Worm (Caenorhabditis elegans): Measurements from ENCODE around the gene F28H6.4.

The F28H6.4 gene

DNA sequence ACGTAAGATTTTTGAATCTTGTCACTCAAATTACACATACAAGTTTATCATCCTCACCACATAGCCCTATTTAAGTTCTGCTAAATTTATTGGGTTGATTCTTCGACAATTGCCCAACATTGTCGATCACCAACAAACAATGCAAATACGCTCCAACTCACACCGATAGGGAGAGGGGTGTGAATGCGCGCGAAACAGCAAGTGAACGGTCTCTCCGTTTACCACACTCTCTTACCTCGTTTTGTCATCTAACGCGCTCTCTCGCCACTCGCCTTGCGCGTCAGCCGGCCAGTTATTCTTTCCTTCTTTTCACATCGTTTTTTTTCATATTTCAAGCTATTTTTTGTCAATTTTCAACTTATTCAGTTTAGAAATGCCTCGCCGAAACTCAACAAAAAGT lies 25.7 kb upstream of the F28H6.4 start, which contains the start of gene F16B12.6 (continued):
- TF ChIP-seq sup-37 (GFP tag; optimal IDR thresholded peaks at IDR 0.05) (no peak), C16A3.4 (tag; optimal IDR thresholded peaks at IDR 0.05) (peak; percentile 79), nhr-85 (tag) (peak; percentile 90), hlh-4 (tag; optimal IDR thresholded peaks at IDR 0.05) (no peak), vab-15 (tag; optimal IDR thresholded peaks at IDR 0.05) (no peak), fkh-10 (GFP tag; optimal IDR thresholded peaks at IDR 0.05) (peak; percentile 28), jun-1 (tag; optimal IDR thresholded peaks at IDR 0.05) (peak; percentile 52), ztf-11 (tag; optimal IDR thresholded peaks at IDR 0.05) (no peak), lsy-2 (tag; optimal IDR thresholded peaks at IDR 0.05) (peak; percentile 71 to 83), lin-14 (GFP tag; optimal IDR thresholded peaks at IDR 0.05) (peak; percentile 97), xbp-1 (tag; optimal IDR thresholded peaks at IDR 0.05) (peak; percentile 80), nhr-237 (tag; optimal IDR thresholded peaks at IDR 0.05) (no peak), nhr-84 (tag; optimal IDR thresholded peaks at IDR 0.05) (no peak)

DNA sequence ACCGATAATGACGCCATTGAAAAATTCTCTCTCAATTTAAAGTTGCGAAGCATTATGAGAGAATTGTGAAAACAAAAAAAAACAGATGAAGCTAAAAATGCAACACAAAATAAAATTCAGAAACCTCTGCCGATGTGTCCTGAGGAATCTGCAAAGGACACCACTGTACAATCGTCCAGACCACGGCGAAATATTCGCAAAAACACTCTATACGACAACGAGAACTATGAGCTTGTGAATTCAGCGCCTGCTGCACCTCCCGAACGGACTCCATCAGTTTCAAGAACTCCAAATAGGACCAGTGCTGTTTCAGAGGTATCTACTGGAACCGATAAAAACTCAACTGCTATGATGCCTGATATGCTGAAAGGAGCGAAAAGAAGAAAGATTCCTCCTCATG lies 25.2 kb upstream of the F28H6.4 start:
- TF ChIP-seq nhr-85 (tag) (no peak), fos-1 (tag; optimal IDR thresholded peaks at IDR 0.05) (no peak), sox-4 (tag; optimal IDR thresholded peaks at IDR 0.05) (no peak), efl-1 (optimal IDR thresholded peaks at IDR 0.05) (no peak), efl-1 (GFP tag; optimal IDR thresholded peaks at IDR 0.05 in 1 of 2) (peak in 1 of 2 experiments; percentile 42), nhr-11 (tag; optimal IDR thresholded peaks at IDR 0.05) (no peak), unc-98 (GFP tag; IDR thresholded peaks at IDR 0.05) (no peak), unc-130 (tag; optimal IDR thresholded peaks at IDR 0.05) (no peak), ces-1 (GFP tag; optimal IDR thresholded peaks at IDR 0.05) (no peak)

DNA sequence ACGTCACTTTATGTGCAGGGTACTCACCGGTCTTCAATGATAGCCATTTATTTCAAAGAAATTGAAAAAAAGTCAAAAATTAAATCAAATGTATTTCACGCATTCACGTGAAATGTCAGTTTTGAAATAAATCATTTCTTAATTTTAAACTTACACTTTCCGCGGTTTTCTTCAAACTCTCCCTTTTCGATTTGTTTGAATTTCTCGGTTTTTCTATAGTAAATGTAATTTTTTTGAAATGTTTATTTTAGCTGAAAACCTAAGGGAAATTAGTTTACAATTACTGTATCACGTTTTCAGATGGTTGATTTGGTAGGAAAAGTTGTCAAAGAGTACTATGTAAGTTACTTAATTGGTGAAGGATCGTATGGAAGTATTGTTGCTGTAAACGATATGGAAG lies 19.4 kb upstream of the F28H6.4 start, which contains the start of gene F16B12.7:
F16B12.7 (plus strand) TSS at position 301 of the 400 bp plus-strand sequence.
- TF ChIP-seq Y116A8C.19 (tag; optimal IDR thresholded peaks at IDR 0.05; ENCODE audit: borderline replicate concordance) (no peak), efl-1 (optimal IDR thresholded peaks at IDR 0.05) (no peak), efl-1 (GFP tag; optimal IDR thresholded peaks at IDR 0.05 in 1 of 2) (peak in 1 of 2 experiments; percentile 12), dpl-1 (GFP tag; optimal IDR thresholded peaks at IDR 0.05) (no peak), ceh-88 (GFP tag; IDR thresholded peaks at IDR 0.05) (no peak)

DNA sequence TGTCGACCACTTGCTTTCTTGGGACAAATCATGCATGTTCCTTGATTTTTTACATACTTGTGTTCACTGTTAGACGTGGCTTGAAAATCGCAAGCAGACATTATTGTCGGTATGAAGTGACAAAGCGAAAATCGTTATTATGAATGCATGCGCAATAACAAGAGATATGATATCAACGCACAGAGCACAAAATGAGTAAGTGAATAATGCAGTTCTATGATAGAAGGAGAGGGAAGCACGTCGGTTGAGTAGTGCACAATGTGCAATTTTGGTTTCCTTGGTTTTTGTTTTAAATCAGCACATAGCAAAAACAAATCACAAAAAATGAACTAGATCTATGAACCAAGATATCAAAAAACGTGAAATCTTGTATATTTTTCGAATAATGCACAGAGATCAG lies 14.3 kb upstream of the F28H6.4 start, which contains the start of gene nhr-281:
nhr-281 (minus strand) TSS at position 101 of the 400 bp plus-strand sequence.
- TF ChIP-seq vab-15 (tag; optimal IDR thresholded peaks at IDR 0.05), result no peak
- no peak for TF ChIP-seq nhr-90 (tag; optimal IDR thresholded peaks at IDR 0.05; ENCODE audit: poor library complexity)
- TF ChIP-seq sptf-1 (tag; optimal IDR thresholded peaks at IDR 0.05), result no peak
- no peak for TF ChIP-seq elt-3 (tag; optimal IDR thresholded peaks at IDR 0.05)
- TF ChIP-seq mdl-1 (tag; optimal IDR thresholded peaks at IDR 0.05), result no peak
- TF ChIP-seq sox-4 (tag; optimal IDR thresholded peaks at IDR 0.05), result no peak
- no peak for TF ChIP-seq nhr-76 (tag; optimal IDR thresholded peaks at IDR 0.05)
- TF ChIP-seq isw-1 (GFP tag; IDR thresholded peaks at IDR 0.05), result no peak
- TF ChIP-seq egl-27 (tag; optimal IDR thresholded peaks at IDR 0.05), result no peak
- TF ChIP-seq efl-3 (GFP tag; optimal IDR thresholded peaks at IDR 0.05), result no peak
- TF ChIP-seq rnt-1 (tag; optimal IDR thresholded peaks at IDR 0.05), result no peak

DNA sequence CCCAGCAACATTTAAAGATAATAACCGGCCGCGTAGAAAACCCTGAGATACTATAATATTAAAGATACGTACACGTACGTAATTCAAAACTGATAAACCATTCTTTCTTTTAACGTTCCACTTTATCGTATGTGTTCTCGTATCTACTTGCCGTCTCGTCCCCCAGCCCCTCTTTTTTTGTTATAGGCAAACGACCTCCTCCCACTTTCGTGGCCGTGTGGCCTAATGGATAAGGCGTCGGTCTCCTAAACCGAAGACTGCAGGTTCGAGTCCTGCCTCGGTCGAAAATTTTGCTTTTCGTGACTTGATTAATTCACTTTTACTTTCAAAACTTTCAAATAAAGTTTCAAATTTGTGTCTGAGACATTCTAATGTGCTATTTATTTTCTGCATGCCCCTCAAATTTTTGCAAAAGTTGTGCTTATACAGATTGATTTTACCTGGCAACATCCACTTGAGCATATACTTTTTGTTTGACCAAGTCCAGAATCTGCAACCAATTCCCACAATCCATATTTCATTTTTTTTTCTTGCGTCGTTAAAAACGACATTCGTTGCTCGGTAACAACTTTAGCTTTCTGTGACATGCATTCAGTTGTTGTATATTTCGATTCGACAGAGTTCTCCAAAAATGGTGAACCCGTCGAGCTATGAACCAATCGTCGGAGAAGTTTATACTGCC lies 12.1 kb upstream of the F28H6.4 start, which contains the start of gene F28H6.7:
F28H6.7 (plus strand) TSS at position 632 of the 682 bp plus-strand sequence.
- TF ChIP-seq nhr-71 (tag; optimal IDR thresholded peaks at IDR 0.05), result peak; percentile 49
- TF ChIP-seq mef-2 (tag; optimal IDR thresholded peaks at IDR 0.05), result no peak
- no peak for TF ChIP-seq pqm-1 (tag; optimal IDR thresholded peaks at IDR 0.05)
- TF ChIP-seq nhr-47 (tag; optimal IDR thresholded peaks at IDR 0.05), result peak; percentile 37
- no peak for TF ChIP-seq sox-4 (tag; optimal IDR thresholded peaks at IDR 0.05)
- no peak for TF ChIP-seq pag-3 (tag; optimal IDR thresholded peaks at IDR 0.05; ENCODE audit: borderline replicate concordance, insufficient read depth)
- TF ChIP-seq unc-30 (tag; optimal IDR thresholded peaks at IDR 0.05), result no peak
- peak; percentile 34; the same call in 1 of the 2 replicates for TF ChIP-seq nhr-19 (GFP tag; conservative IDR thresholded peaks at IDR 0.05)
- peak; percentile 64 for TF ChIP-seq snu-23 (GFP tag; optimal IDR thresholded peaks at IDR 0.05)
- no peak for TF ChIP-seq hlh-4 (tag; optimal IDR thresholded peaks at IDR 0.05)
- TF ChIP-seq egl-27 (tag; optimal IDR thresholded peaks at IDR 0.05), result no peak
- TF ChIP-seq nhr-12 (tag; optimal IDR thresholded peaks at IDR 0.05), result no peak
- peak; percentile 43 for TF ChIP-seq dsc-1 (tag; optimal IDR thresholded peaks at IDR 0.05)
- peak; percentile 10 for TF ChIP-seq fkh-10 (GFP tag; optimal IDR thresholded peaks at IDR 0.05)
- TF ChIP-seq snpc-4 (tag; optimal IDR thresholded peaks at IDR 0.05), result no peak
- no peak for TF ChIP-seq ces-1 (GFP tag; optimal IDR thresholded peaks at IDR 0.05)
- TF ChIP-seq F16B12.6 (tag; optimal IDR thresholded peaks at IDR 0.05), result no peak
- no peak for TF ChIP-seq sup-37 (GFP tag; optimal IDR thresholded peaks at IDR 0.05)
